Fruit fly (Drosophila melanogaster) whole organism, embryonic: Measurements from ENCODE around the gene CG32271.
A peak's percentile ranks its signal among the peaks of the same experiment; 100 is the strongest.

Experiments used
- CG11398 ChIP-seq: fragments of 200-800 bp; sonication (Bioruptor generic); optimal IDR thresholded peaks from 2 replicates; lab custom pipeline; 2016; ENCODE audit warnings: missing biosample characterization, missing genetic modification characterization
- CG11456 ChIP-seq: fragments of 200-800 bp; sonication (Bioruptor generic); IDR thresholded peaks from 3 replicates; pipeline ENCODE4 v1.3.6; 2022; ENCODE audit warnings: missing biosample characterization, missing genetic modification characterization
- CG12659 ChIP-seq: fragments of 200-800 bp; sonication (Bioruptor generic); optimal IDR thresholded peaks from 3 replicates; lab custom pipeline; 2017; ENCODE audit warnings: mild to moderate bottlenecking, missing biosample characterization, missing genetic modification reagents, missing genetic modification characterization
- CG15011 ChIP-seq: fragments of 200-800 bp; sonication (Bioruptor generic); optimal IDR thresholded peaks from 3 replicates; lab custom pipeline; 2018; ENCODE audit warnings: missing biosample characterization, mild to moderate bottlenecking, missing genetic modification characterization
- CG15479 ChIP-seq: fragments of 200-800 bp; sonication (Bioruptor generic); optimal IDR thresholded peaks from 3 replicates; lab custom pipeline; 2019; ENCODE audit warnings: missing biosample characterization, mild to moderate bottlenecking, missing genetic modification characterization, moderate library complexity
- CG15514 ChIP-seq: fragments of 200-800 bp; sonication (Bioruptor generic); optimal IDR thresholded peaks from 3 replicates; lab custom pipeline; 2017; ENCODE audit warnings: missing biosample characterization, missing genetic modification characterization, mild to moderate bottlenecking, moderate library complexity, missing genetic modification reagents
- CG16813 ChIP-seq: fragments of 200-800 bp; sonication (Bioruptor generic); IDR thresholded peaks from 3 replicates; pipeline ENCODE4 v1.3.6; 2022; ENCODE audit warnings: missing biosample characterization, missing genetic modification characterization; ENCODE audit not compliant: partially characterized antibody
- CG17912 ChIP-seq: fragments of 200-800 bp; sonication (Bioruptor generic); optimal IDR thresholded peaks from 2 replicates; lab custom pipeline; 2018; ENCODE audit warnings: missing biosample characterization, mild to moderate bottlenecking, missing genetic modification characterization
- CG2116 ChIP-seq: fragments of 200-800 bp; sonication (Bioruptor generic); optimal IDR thresholded peaks from 3 replicates; lab custom pipeline; 2018; ENCODE audit warnings: missing biosample characterization, mild to moderate bottlenecking, missing genetic modification characterization
- CG2129 ChIP-seq: fragments of 200-800 bp; sonication (Bioruptor generic); IDR thresholded peaks from 2 replicates; pipeline ENCODE4 v1.3.6; 2022; ENCODE audit warnings: missing biosample characterization, missing genetic modification characterization; ENCODE audit not compliant: partially characterized antibody
- CG4328 ChIP-seq: fragments of 200-800 bp; sonication (Bioruptor generic); optimal IDR thresholded peaks from 3 replicates; lab custom pipeline; 2017; ENCODE audit warnings: missing biosample characterization, missing genetic modification reagents, missing genetic modification characterization
- CG6683 ChIP-seq: fragments of 200-800 bp; sonication (Bioruptor generic); optimal IDR thresholded peaks from 2 replicates; lab custom pipeline; 2017; ENCODE audit warnings: missing biosample characterization, mild to moderate bottlenecking, missing genetic modification characterization, missing genetic modification reagents
- CG7786 ChIP-seq: fragments of 200-800 bp; sonication (Bioruptor generic); optimal IDR thresholded peaks from 2 replicates; lab custom pipeline; 2016; ENCODE audit warnings: missing biosample characterization, missing genetic modification characterization
- CG7987 ChIP-seq: fragments of 200-800 bp; sonication (Bioruptor generic); optimal IDR thresholded peaks from 2 replicates; lab custom pipeline; 2018; ENCODE audit warnings: missing biosample characterization, mild to moderate bottlenecking, missing genetic modification characterization, moderate library complexity
- CG8924 ChIP-seq: fragments of 200-800 bp; optimal IDR thresholded peaks from 3 replicates; lab custom pipeline; 2019; ENCODE audit warnings: missing biosample characterization, mild to moderate bottlenecking, missing genetic modification characterization, moderate library complexity
- D19A ChIP-seq: fragments of 200-800 bp; optimal IDR thresholded peaks from 3 replicates; lab custom pipeline; 2019; ENCODE audit warnings: missing biosample characterization, mild to moderate bottlenecking, missing genetic modification characterization, moderate library complexity
- Dad ChIP-seq: fragments of 200-800 bp; sonication (Bioruptor generic); optimal IDR thresholded peaks from 3 replicates; lab custom pipeline; 2016; ENCODE audit warnings: missing biosample characterization, missing genetic modification characterization
- Dref ChIP-seq: fragments of 200-800 bp; sonication (Bioruptor generic); IDR thresholded peaks from 2 replicates; pipeline ENCODE4 v1.3.6; 2022; ENCODE audit warnings: missing biosample characterization, missing genetic modification characterization
- Gug ChIP-seq: fragments of 200-800 bp; sonication (Bioruptor generic); IDR thresholded peaks from 4 replicates; pipeline ENCODE4 v1.3.6; 2022; ENCODE audit warnings: missing biosample characterization, missing genetic modification characterization
- HHEX ChIP-seq: fragments of 200-800 bp; sonication (Bioruptor generic); optimal IDR thresholded peaks from 3 replicates; lab custom pipeline; 2017; ENCODE audit warnings: missing biosample characterization, mild to moderate bottlenecking, missing genetic modification characterization, missing genetic modification reagents
- HLH3B ChIP-seq: fragments of 200-800 bp; sonication (Bioruptor generic); IDR thresholded peaks from 2 replicates; pipeline ENCODE4 v1.3.6; 2022; ENCODE audit warnings: missing biosample characterization, missing genetic modification characterization
- HLHmδ ChIP-seq: fragments of 200-800 bp; sonication (Bioruptor generic); optimal IDR thresholded peaks from 2 replicates; lab custom pipeline; 2018; ENCODE audit warnings: missing biosample characterization, mild to moderate bottlenecking, missing genetic modification characterization, moderate library complexity
- HmgD ChIP-seq: fragments of 200-800 bp; sonication (Bioruptor generic); optimal IDR thresholded peaks from 3 replicates; lab custom pipeline; 2016; ENCODE audit warnings: missing biosample characterization, missing genetic modification characterization
- HmgZ ChIP-seq: fragments of 200-800 bp; sonication (Bioruptor generic); optimal IDR thresholded peaks from 2 replicates; lab custom pipeline; 2018; ENCODE audit warnings: missing biosample characterization, mild to moderate bottlenecking, missing genetic modification characterization
- MBD-R2 ChIP-seq: fragments of 200-800 bp; sonication (Bioruptor generic); IDR thresholded peaks from 2 replicates; pipeline ENCODE4 v1.3.6; 2022; ENCODE audit warnings: missing biosample characterization, missing genetic modification characterization
- Nf-YC ChIP-seq: fragments of 200-800 bp; optimal IDR thresholded peaks from 3 replicates; lab custom pipeline; 2019; ENCODE audit warnings: missing biosample characterization, mild to moderate bottlenecking, missing genetic modification characterization, moderate library complexity
- Side ChIP-seq: fragments of 200-800 bp; sonication (Bioruptor generic); optimal IDR thresholded peaks from 2 replicates; lab custom pipeline; 2016; ENCODE audit warnings: missing biosample characterization, missing genetic modification characterization
- Xrp1 ChIP-seq: fragments of 200-800 bp; sonication (Bioruptor generic); IDR thresholded peaks from 2 replicates; pipeline ENCODE4 v1.3.6; 2022; ENCODE audit warnings: missing biosample characterization, missing genetic modification characterization
- bbx ChIP-seq: fragments of 200-800 bp; sonication (Bioruptor generic); IDR thresholded peaks from 2 replicates; pipeline ENCODE4 v1.3.6; 2022; ENCODE audit warnings: missing biosample characterization, missing genetic modification characterization; ENCODE audit not compliant: partially characterized antibody
- cas ChIP-seq: fragments of 200-800 bp; sonication (Bioruptor generic); IDR thresholded peaks from 2 replicates; pipeline ENCODE4 v1.3.6; 2022; ENCODE audit warnings: missing biosample characterization, missing genetic modification characterization
- dysf ChIP-seq: fragments of 200-800 bp; sonication (Bioruptor generic); IDR thresholded peaks from 3 replicates; pipeline ENCODE4 v1.3.6; 2022; ENCODE audit warnings: missing biosample characterization, missing genetic modification characterization
- ems ChIP-seq: fragments of 200-800 bp; sonication (Bioruptor generic); optimal IDR thresholded peaks from 3 replicates; lab custom pipeline; 2016; ENCODE audit warnings: missing biosample characterization, missing genetic modification characterization
- gt ChIP-seq: fragments of 200-800 bp; sonication (Bioruptor generic); IDR thresholded peaks from 2 replicates; pipeline ENCODE4 v1.3.6; 2022; ENCODE audit warnings: missing biosample characterization, missing genetic modification characterization
- kah ChIP-seq: fragments of 200-800 bp; sonication (Bioruptor generic); optimal IDR thresholded peaks from 2 replicates; lab custom pipeline; 2018; ENCODE audit warnings: missing biosample characterization, mild to moderate bottlenecking, missing genetic modification characterization
- knrl ChIP-seq: fragments of 200-800 bp; sonication (Bioruptor generic); IDR thresholded peaks from 3 replicates; pipeline ENCODE4 v1.3.6; 2022; ENCODE audit warnings: missing biosample characterization, missing genetic modification characterization; ENCODE audit not compliant: partially characterized antibody
- lola ChIP-seq, 3 experiments: fragments of >200 bp in 2 of 3; fragments of 200-800 bp in 1 of 3; sonication (Bioruptor generic) in 1 of 3; optimal IDR thresholded peaks; 2 replicates each; lab custom pipeline; 2017 to 2019; ENCODE audit warnings: missing biosample characterization in 3 of 3, missing genetic modification characterization in 3 of 3, mild to moderate bottlenecking in 1 of 3, moderate library complexity in 1 of 3
- mirr ChIP-seq: fragments of 200-800 bp; sonication (Bioruptor generic); optimal IDR thresholded peaks from 3 replicates; lab custom pipeline; 2018; ENCODE audit warnings: missing biosample characterization, mild to moderate bottlenecking, missing genetic modification characterization
- nerfin-2 ChIP-seq: fragments of 200-800 bp; sonication (Bioruptor generic); IDR thresholded peaks from 2 replicates; pipeline ENCODE4 v1.3.6; 2022; ENCODE audit warnings: missing biosample characterization, missing genetic modification characterization; ENCODE audit not compliant: partially characterized antibody
- p53 ChIP-seq: fragments of 200-800 bp; sonication (Bioruptor generic); optimal IDR thresholded peaks from 2 replicates; lab custom pipeline; 2016; ENCODE audit warnings: missing biosample characterization, missing genetic modification characterization
- pfk ChIP-seq: fragments of 200-800 bp; sonication (Bioruptor generic); optimal IDR thresholded peaks from 2 replicates; lab custom pipeline; 2018; ENCODE audit warnings: missing biosample characterization, mild to moderate bottlenecking, missing genetic modification characterization, moderate library complexity
- row ChIP-seq: fragments of 200-800 bp; sonication (Bioruptor generic); IDR thresholded peaks from 3 replicates; pipeline ENCODE4 v1.3.6; 2022; ENCODE audit warnings: missing biosample characterization, missing genetic modification characterization
- schlank ChIP-seq: fragments of 200-800 bp; sonication (Bioruptor generic); optimal IDR thresholded peaks from 2 replicates; lab custom pipeline; 2018; ENCODE audit warnings: missing biosample characterization, mild to moderate bottlenecking, missing genetic modification characterization
- shn ChIP-seq: fragments of 200-800 bp; sonication (Bioruptor generic); optimal IDR thresholded peaks from 3 replicates; lab custom pipeline; 2016; ENCODE audit warnings: missing biosample characterization, missing genetic modification characterization
- so ChIP-seq: fragments of 200-800 bp; sonication (Bioruptor generic); IDR thresholded peaks from 3 replicates; pipeline ENCODE4 v1.3.6; 2022; ENCODE audit warnings: missing biosample characterization, missing genetic modification characterization
- sob ChIP-seq: fragments of 200-800 bp; sonication (Bioruptor generic); IDR thresholded peaks from 2 replicates; pipeline ENCODE4 v1.3.6; 2022; ENCODE audit warnings: missing biosample characterization, missing genetic modification characterization
- tna ChIP-seq: fragments of 200-800 bp; sonication (Bioruptor generic); IDR thresholded peaks from 2 replicates; pipeline ENCODE4 v1.3.6; 2022; ENCODE audit warnings: missing biosample characterization, missing genetic modification characterization; ENCODE audit not compliant: partially characterized antibody
- tup ChIP-seq: fragments of 200-800 bp; sonication (Bioruptor generic); optimal IDR thresholded peaks from 2 replicates; lab custom pipeline; 2016; ENCODE audit warnings: missing biosample characterization, mild to moderate bottlenecking, missing genetic modification characterization, moderate library complexity
- unpg ChIP-seq: fragments of 200-800 bp; sonication (Bioruptor generic); optimal IDR thresholded peaks from 3 replicates; lab custom pipeline; 2018; ENCODE audit warnings: missing biosample characterization, mild to moderate bottlenecking, missing genetic modification characterization, moderate library complexity
- vnd ChIP-seq: fragments of 200-800 bp; sonication (Bioruptor generic); IDR thresholded peaks from 3 replicates; pipeline ENCODE4 v1.3.6; 2022; ENCODE audit warnings: missing biosample characterization, missing genetic modification characterization; ENCODE audit not compliant: partially characterized antibody
- vvl ChIP-seq: fragments of 200-800 bp; sonication (Bioruptor generic); IDR thresholded peaks from 2 replicates; pipeline ENCODE4 v1.3.6; 2022; ENCODE audit warnings: missing biosample characterization, missing genetic modification characterization

Gene CG32271

dm6 chr3L:3164951-3165350, 38.0 kb downstream of the CG32271 start, which contains the start of gene CG32280 (continued):
- TF ChIP-seq CG11398 = peak; percentile 13
- TF ChIP-seq CG7786 = no peak
- peak; percentile 59 for TF ChIP-seq HmgZ (tag; lab: Kevin White, UChicago)
- peak; percentile 82 for TF ChIP-seq MBD-R2 (GFP tag; lab: Robert Waterston, UW)
- no peak for TF ChIP-seq cas (GFP tag; lab: Robert Waterston, UW)
- TF ChIP-seq ems (GFP tag; lab: Kevin White, UChicago) = peak; percentile 22
- peak; percentile 76 for TF ChIP-seq CG2116 (GFP tag; lab: Kevin White, UChicago)
- 0 out of 2 replicates have a peak, but pooled peaks have one; percentile 5 for TF ChIP-seq Xrp1 (GFP tag; lab: Robert Waterston, UW)
- no peak for TF ChIP-seq HLH3B (GFP tag; lab: Robert Waterston, UW)
- TF ChIP-seq vnd (GFP tag; lab: Robert Waterston, UW) = peak; percentile 84
- TF ChIP-seq tna (GFP tag; lab: Robert Waterston, UW) = peak; percentile 85
- peak; percentile 80 for TF ChIP-seq knrl (GFP tag; lab: Robert Waterston, UW)
- TF ChIP-seq dysf (GFP tag; lab: Robert Waterston, UW) = peak; percentile 35; the same call in 1 of the 3 replicates
- 0 out of 3 replicates have a peak, but pooled peaks have one; percentile 32 for TF ChIP-seq so (GFP tag; lab: Robert Waterston, UW)
- TF ChIP-seq CG4328 = no peak
- TF ChIP-seq p53 (GFP tag; lab: Kevin White, UChicago) = no peak
- TF ChIP-seq tup = no peak
- peak; percentile 65 for TF ChIP-seq CG12659
- TF ChIP-seq CG15479 = no peak
- peak; percentile 69 for TF ChIP-seq pfk
- peak; percentile 82 for TF ChIP-seq CG16813 (GFP tag; lab: Robert Waterston, UW)
- TF ChIP-seq CG11456 (GFP tag; lab: Robert Waterston, UW) = no peak
- no peak for TF ChIP-seq gt
- no peak for TF ChIP-seq kah
- peak; percentile 47 for TF ChIP-seq HHEX (GFP tag; lab: Kevin White, UChicago)
- TF ChIP-seq Side = no peak
- no peak for TF ChIP-seq CG7987
- peak; percentile 10 for TF ChIP-seq CG6683 (GFP tag; lab: Kevin White, UChicago)
- TF ChIP-seq D19A (tag; lab: Kevin White, UChicago) = peak; percentile 17
- TF ChIP-seq HmgD (GFP tag; lab: Kevin White, UChicago) = peak; percentile 68
- TF ChIP-seq Dref (GFP tag; lab: Robert Waterston, UW) = peak; percentile 96
- TF ChIP-seq sob (GFP tag; lab: Robert Waterston, UW) = peak; percentile 58; the same call in 1 of the 2 replicates
- peak; percentile 20 for TF ChIP-seq unpg (GFP tag; lab: Kevin White, UChicago)
- TF ChIP-seq Gug (GFP tag; lab: Robert Waterston, UW) = peak; percentile 45; the same call in 2 of the 4 replicates
- peak; percentile 62 for TF ChIP-seq row
- peak; percentile 0 for TF ChIP-seq mirr (GFP tag; lab: Kevin White, UChicago)
- TF ChIP-seq shn = peak; percentile 56
- TF ChIP-seq CG8924 (tag; lab: Kevin White, UChicago) = peak; percentile 47
- no peak for TF ChIP-seq schlank (tag; lab: Kevin White, UChicago)
- peak; percentile 32 for TF ChIP-seq Dad (GFP tag; lab: Kevin White, UChicago)
- TF ChIP-seq CG15514 = peak; percentile 72
- TF ChIP-seq CG17912 = no peak
- TF ChIP-seq nerfin-2 (GFP tag; lab: Robert Waterston, UW) = peak; percentile 81
- TF ChIP-seq HLHmδ (GFP tag; lab: Kevin White, UChicago) = peak; percentile 69
- TF ChIP-seq lola (GFP tag; optimal IDR thresholded peaks at IDR 0.05; lab: Kevin White, UChicago) = no peak
- peak; percentile 20 for TF ChIP-seq Nf-YC (tag; lab: Kevin White, UChicago)
- TF ChIP-seq CG2129 (GFP tag; lab: Robert Waterston, UW) = peak; percentile 76
- TF ChIP-seq CG15011 (GFP tag; lab: Kevin White, UChicago) = no peak
- TF ChIP-seq bbx (GFP tag; lab: Robert Waterston, UW) = peak; percentile 91
- peak; percentile 50 for TF ChIP-seq vvl (GFP tag; lab: Robert Waterston, UW)
